Worm (Caenorhabditis elegans) whole organism, young adult: ENCODE data around the gene lron-5.
A peak's percentile ranks its signal among the peaks of the same experiment; 100 is the strongest.

Source experiments
- B0019.2 ChIP-seq: fragments of 200-800 bp; sonication (Bioruptor generic); conservative IDR thresholded peaks from 2 replicates; pipeline ENCODE4 v1.3.6; 2022; ENCODE audit warnings: missing genetic modification reagents, missing genetic modification characterization, missing compliant biosample characterization
- C06A6.2 ChIP-seq: fragments of 200-800 bp; sonication (Bioruptor generic); conservative IDR thresholded peaks from 2 replicates; pipeline ENCODE4 v1.3.6; 2022; ENCODE audit warnings: missing genetic modification characterization, missing compliant biosample characterization
- F39B2.1 ChIP-seq: fragments of 200-800 bp; sonication (Bioruptor generic); IDR thresholded peaks from 2 replicates; pipeline ENCODE4 v1.3.6; 2022; ENCODE audit warnings: missing genetic modification reagents, missing genetic modification characterization, missing compliant biosample characterization
- F49E8.2 ChIP-seq: sonication (generic microtip); optimal IDR thresholded peaks from 3 replicates; lab custom pipeline; 2017; ENCODE audit warnings: missing genetic modification characterization, mild to moderate bottlenecking, missing compliant biosample characterization, antibody characterized with exemption, moderate library complexity; ENCODE audit not compliant: insufficient read depth
- F52B5.7 ChIP-seq: sonication (generic microtip); optimal IDR thresholded peaks from 2 replicates; lab custom pipeline; 2016; ENCODE audit warnings: mild to moderate bottlenecking, missing genetic modification characterization, missing compliant biosample characterization
- F55B11.4 ChIP-seq: sonication (generic microtip); optimal IDR thresholded peaks from 2 replicates; lab custom pipeline; 2016; ENCODE audit warnings: missing compliant biosample characterization, missing genetic modification characterization, borderline replicate concordance; ENCODE audit not compliant: insufficient read depth
- K11D2.4 ChIP-seq: fragments of 200-800 bp; sonication (Bioruptor generic); IDR thresholded peaks from 2 replicates; pipeline ENCODE4 v1.3.6; 2022; ENCODE audit warnings: missing genetic modification reagents, missing genetic modification characterization, missing compliant biosample characterization
- K12H6.12 ChIP-seq: fragments of 200-800 bp; sonication (Bioruptor generic); optimal IDR thresholded peaks from 2 replicates; lab custom pipeline; 2018; ENCODE audit warnings: mild to moderate bottlenecking, missing genetic modification characterization, missing compliant biosample characterization
- Y53F4B.3 ChIP-seq: fragments of 200-800 bp; sonication (Bioruptor generic); IDR thresholded peaks from 2 replicates; pipeline ENCODE4 v1.3.6; 2022; ENCODE audit warnings: missing genetic modification reagents, missing genetic modification characterization, missing compliant biosample characterization
- Y56A3A.18 ChIP-seq: fragments of 200-800 bp; sonication (Bioruptor generic); IDR thresholded peaks from 2 replicates; pipeline ENCODE4 v1.3.6; 2022; ENCODE audit warnings: missing genetic modification reagents, missing genetic modification characterization, missing compliant biosample characterization
- ama-1 ChIP-seq, 3 experiments: fragments of 150-350 bp in 1 of 3; sonication (generic microtip) in 2 of 3; optimal IDR thresholded peaks; 2 replicates each; lab custom pipeline; 2014 to 2018; ENCODE audit warnings: missing biosample characterization in 2 of 3, missing genetic modification characterization in 2 of 3, missing genetic modification reagents in 2 of 3
- aptf-2 ChIP-seq: fragments of 200-800 bp; sonication (Bioruptor generic); conservative IDR thresholded peaks from 2 replicates; pipeline ENCODE4 v1.3.6; 2022; ENCODE audit warnings: missing genetic modification reagents, missing genetic modification characterization, missing compliant biosample characterization
- attf-6 ChIP-seq: fragments of 200-800 bp; sonication (Bioruptor generic); IDR thresholded peaks from 2 replicates; pipeline ENCODE4 v1.3.6; 2022; ENCODE audit warnings: missing genetic modification reagents, missing genetic modification characterization, missing compliant biosample characterization
- ceh-100 ChIP-seq: fragments of 200-800 bp; sonication (Bioruptor generic); IDR thresholded peaks from 2 replicates; pipeline ENCODE4 v1.3.6; 2022; ENCODE audit warnings: missing genetic modification reagents, missing genetic modification characterization, missing compliant biosample characterization
- ceh-27 ChIP-seq: fragments of 200-800 bp; sonication (Bioruptor generic); optimal IDR thresholded peaks from 2 replicates; lab custom pipeline; 2018; ENCODE audit warnings: mild to moderate bottlenecking, missing genetic modification characterization, moderate library complexity, missing compliant biosample characterization
- ceh-79 ChIP-seq: sonication (generic microtip); optimal IDR thresholded peaks from 2 replicates; lab custom pipeline; 2017; ENCODE audit warnings: mild to moderate bottlenecking, missing genetic modification characterization, missing compliant biosample characterization
- ceh-91 ChIP-seq: fragments of 200-800 bp; sonication (Bioruptor generic); IDR thresholded peaks from 2 replicates; pipeline ENCODE4 v1.3.6; 2022; ENCODE audit warnings: missing genetic modification reagents, missing genetic modification characterization, missing compliant biosample characterization
- chd-7 ChIP-seq: sonication (generic microtip); optimal IDR thresholded peaks from 2 replicates; lab custom pipeline; 2016; ENCODE audit warnings: mild to moderate bottlenecking, missing genetic modification characterization, moderate library complexity, missing compliant biosample characterization
- egl-44 ChIP-seq: fragments of 200-800 bp; sonication (Bioruptor generic); IDR thresholded peaks from 2 replicates; pipeline ENCODE4 v1.3.6; 2022; ENCODE audit warnings: missing genetic modification reagents, missing genetic modification characterization, missing compliant biosample characterization
- fkh-3 ChIP-seq: sonication (generic microtip); optimal IDR thresholded peaks from 2 replicates; lab custom pipeline; 2016; ENCODE audit warnings: mild to moderate bottlenecking, missing genetic modification characterization, missing compliant biosample characterization
- hlh-26 ChIP-seq: fragments of 200-800 bp; sonication (Bioruptor generic); conservative IDR thresholded peaks from 2 replicates; pipeline ENCODE4 v1.3.6; 2022; ENCODE audit warnings: missing genetic modification reagents, missing genetic modification characterization, missing compliant biosample characterization
- hmg-20 ChIP-seq: fragments of 200-800 bp; sonication (Bioruptor generic); IDR thresholded peaks from 2 replicates; pipeline ENCODE4 v1.3.6; 2022; ENCODE audit warnings: missing genetic modification reagents, missing genetic modification characterization, missing compliant biosample characterization
- let-526 ChIP-seq: fragments of 200-800 bp; sonication (Bioruptor generic); IDR thresholded peaks from 2 replicates; pipeline ENCODE4 v1.3.6; 2022; ENCODE audit warnings: missing genetic modification reagents, missing genetic modification characterization, missing compliant biosample characterization
- lin-35 ChIP-seq, 3 experiments: fragments of 150-350 bp in 2 of 3; sonication (generic microtip) in 1 of 3; optimal IDR thresholded peaks; 2 replicates each; lab custom pipeline; 2014 to 2018; ENCODE audit warnings: missing biosample characterization in 3 of 3, missing genetic modification characterization in 3 of 3, missing genetic modification reagents in 3 of 3
- lin-40 ChIP-seq: sonication (generic microtip); optimal IDR thresholded peaks from 2 replicates; lab custom pipeline; 2016; ENCODE audit warnings: missing genetic modification characterization, mild to moderate bottlenecking, missing compliant biosample characterization, missing genotype, missing genetic modification reagents
- lin-54 ChIP-seq: fragments of 200-800 bp; sonication (Bioruptor generic); optimal IDR thresholded peaks from 2 replicates; lab custom pipeline; 2018; ENCODE audit warnings: mild to moderate bottlenecking, missing genetic modification characterization, missing compliant biosample characterization
- lsl-1 ChIP-seq: fragments of 200-800 bp; sonication (Bioruptor generic); optimal IDR thresholded peaks from 2 replicates; lab custom pipeline; 2018; ENCODE audit warnings: mild to moderate bottlenecking, missing genetic modification characterization, moderate library complexity, missing compliant biosample characterization
- madf-10 ChIP-seq: sonication (generic microtip); optimal IDR thresholded peaks from 2 replicates; lab custom pipeline; 2016; ENCODE audit warnings: mild to moderate bottlenecking, missing genetic modification characterization, missing compliant biosample characterization
- madf-3 ChIP-seq: fragments of 200-800 bp; sonication (Bioruptor generic); IDR thresholded peaks from 2 replicates; pipeline ENCODE4 v1.3.6; 2022; ENCODE audit warnings: missing genetic modification reagents, missing genetic modification characterization, missing compliant biosample characterization
- mcd-1 ChIP-seq: fragments of 200-800 bp; sonication (Bioruptor generic); IDR thresholded peaks from 2 replicates; pipeline ENCODE4 v1.3.6; 2022; ENCODE audit warnings: missing genetic modification reagents, missing genetic modification characterization, missing compliant biosample characterization
- nfya-1 ChIP-seq: sonication (generic microtip); optimal IDR thresholded peaks from 2 replicates; lab custom pipeline; 2017; ENCODE audit warnings: antibody characterized with exemption, missing compliant biosample characterization, missing genetic modification characterization, borderline replicate concordance; ENCODE audit not compliant: insufficient read depth
- nfyb-1 ChIP-seq: fragments of 200-800 bp; sonication (Bioruptor generic); IDR thresholded peaks from 2 replicates; pipeline ENCODE4 v1.3.6; 2022; ENCODE audit warnings: missing genetic modification reagents, missing genetic modification characterization, missing compliant biosample characterization
- nhr-120 ChIP-seq: fragments of 200-800 bp; sonication (Bioruptor generic); IDR thresholded peaks from 2 replicates; pipeline ENCODE4 v1.3.6; 2022; ENCODE audit warnings: missing genetic modification characterization, missing compliant biosample characterization
- nhr-179 ChIP-seq: sonication (generic microtip); optimal IDR thresholded peaks from 2 replicates; lab custom pipeline; 2016; ENCODE audit warnings: mild to moderate bottlenecking, missing genetic modification characterization, missing compliant biosample characterization
- nhr-27 ChIP-seq: fragments of 200-800 bp; sonication (Bioruptor generic); optimal IDR thresholded peaks from 2 replicates; lab custom pipeline; 2018; ENCODE audit warnings: mild to moderate bottlenecking, missing genetic modification characterization, moderate library complexity, missing compliant biosample characterization
- nhr-80 ChIP-seq: sonication (generic microtip); optimal IDR thresholded peaks from 2 replicates; lab custom pipeline; 2016; ENCODE audit warnings: missing genetic modification characterization, missing compliant biosample characterization
- nhr-90 ChIP-seq: sonication (generic microtip); optimal IDR thresholded peaks from 2 replicates; lab custom pipeline; 2016; ENCODE audit warnings: missing genotype, mild to moderate bottlenecking, missing genetic modification characterization, missing compliant biosample characterization
- rec-8 ChIP-seq, 2 experiments: sonication (generic microtip); optimal IDR thresholded peaks; 2 replicates each; lab custom pipeline; 2016; ENCODE audit warnings: mild to moderate bottlenecking in 2 of 2, missing genetic modification characterization in 2 of 2, missing genetic modification reagents in 2 of 2, missing genotype in 2 of 2, missing biosample characterization in 1 of 2, missing compliant biosample characterization in 1 of 2, moderate library complexity in 1 of 2
- rpc-1 ChIP-seq, 2 experiments: fragments of 150-350 bp in 1 of 2; sonication (generic microtip) in 1 of 2; optimal IDR thresholded peaks; 2 replicates each; lab custom pipeline; 2014 to 2018; ENCODE audit warnings: missing biosample characterization in 1 of 2, missing genetic modification characterization in 1 of 2, missing genetic modification reagents in 1 of 2, missing genotype in 1 of 2
- sdz-38 ChIP-seq: sonication (generic microtip); optimal IDR thresholded peaks from 2 replicates; lab custom pipeline; 2016; ENCODE audit warnings: missing genotype, missing genetic modification characterization, missing compliant biosample characterization
- sea-2 ChIP-seq: fragments of 200-800 bp; sonication (Bioruptor generic); IDR thresholded peaks from 2 replicates; pipeline ENCODE4 v1.3.6; 2022; ENCODE audit warnings: missing genetic modification characterization, missing compliant biosample characterization
- snpc-1.1 ChIP-seq: sonication (generic microtip); optimal IDR thresholded peaks from 2 replicates; lab custom pipeline; 2017; ENCODE audit warnings: missing genetic modification characterization, mild to moderate bottlenecking, missing compliant biosample characterization, antibody characterized with exemption, moderate library complexity, missing genotype, missing genetic modification reagents; ENCODE audit not compliant: insufficient read depth
- tbx-9 ChIP-seq: sonication (generic microtip); optimal IDR thresholded peaks from 2 replicates; lab custom pipeline; 2016; ENCODE audit warnings: borderline replicate concordance, missing genetic modification characterization, inconsistent platforms, missing compliant biosample characterization
- tlf-1 ChIP-seq: fragments of 200-800 bp; sonication (Bioruptor generic); optimal IDR thresholded peaks from 2 replicates; lab custom pipeline; 2018; ENCODE audit warnings: mild to moderate bottlenecking, missing genetic modification characterization, missing compliant biosample characterization
- zfh-2 ChIP-seq: fragments of 200-800 bp; sonication (Bioruptor generic); conservative IDR thresholded peaks from 2 replicates; pipeline ENCODE4 v1.3.6; 2022; ENCODE audit warnings: missing genetic modification reagents, missing genetic modification characterization, missing compliant biosample characterization
- ztf-22 ChIP-seq: fragments of 200-800 bp; sonication (Bioruptor generic); optimal IDR thresholded peaks from 2 replicates; lab custom pipeline; 2018; ENCODE audit warnings: mild to moderate bottlenecking, missing genetic modification characterization, moderate library complexity, missing compliant biosample characterization

The lron-5 gene

DNA sequence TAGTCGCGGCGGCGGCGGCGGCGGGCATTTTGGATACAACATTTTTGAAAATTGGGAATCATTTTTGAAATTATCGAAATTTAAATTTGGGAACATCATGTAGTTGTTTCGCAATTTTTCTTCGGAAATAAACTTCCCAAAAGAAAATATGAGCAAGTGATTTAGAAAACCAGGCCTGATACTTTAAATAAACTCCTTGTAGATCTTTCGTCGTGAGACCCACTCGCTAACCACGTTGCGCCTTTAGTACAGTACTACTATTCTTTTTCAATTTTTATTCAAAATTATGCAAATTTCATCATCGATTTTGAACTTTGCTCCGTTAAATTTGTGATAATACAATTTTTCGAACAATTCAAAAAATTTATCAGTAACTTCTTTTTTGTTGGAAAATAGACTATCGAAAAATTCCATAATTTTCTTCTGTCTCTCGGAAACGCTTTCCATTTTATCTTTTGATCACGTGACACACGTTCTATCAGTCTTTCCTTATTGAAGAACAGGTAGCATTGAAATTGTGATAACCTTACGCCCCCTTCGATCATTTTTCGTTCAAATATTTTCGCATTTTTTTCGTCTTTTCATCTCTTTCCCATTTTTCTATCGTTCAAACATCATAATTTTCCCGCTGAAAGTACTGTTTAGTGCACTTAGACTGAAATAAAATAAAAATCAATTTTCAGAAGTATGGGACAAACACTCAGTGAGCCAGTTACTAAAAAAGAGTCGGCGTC, 27.1 kb downstream of the lron-5 start, which contains the start of gene ppm-2 (continued):
- no peak for TF ChIP-seq sea-2
- 0 out of 2 replicates have a peak, but pooled peaks have one; percentile 59 for TF ChIP-seq aptf-2 (GFP tag; lab: Robert Waterston, UW)
- no peak for TF ChIP-seq madf-10
- TF ChIP-seq fkh-3 = no peak
- no peak for TF ChIP-seq snpc-1.1
- no peak for TF ChIP-seq tlf-1 (GFP tag; lab: Kevin White, UChicago)
- TF ChIP-seq ceh-91 (GFP tag; lab: Robert Waterston, UW) = peak; percentile 87
- no peak; the same call in 1 of the 2 replicates for TF ChIP-seq Y56A3A.18 (GFP tag; lab: Robert Waterston, UW)
- TF ChIP-seq nhr-80 (tag; lab: Kevin White, UChicago) = peak; percentile 31
- no peak for TF ChIP-seq K12H6.12 (tag; lab: Kevin White, UChicago)
- no peak for TF ChIP-seq lin-35 (GFP tag; optimal IDR thresholded peaks at IDR 0.05; lab: Kevin White, UChicago)
- TF ChIP-seq hmg-20 (GFP tag; lab: Robert Waterston, UW) = no peak
- no peak for TF ChIP-seq K11D2.4 (GFP tag; lab: Robert Waterston, UW)
- TF ChIP-seq egl-44 (GFP tag; lab: Robert Waterston, UW) = no peak
- TF ChIP-seq zfh-2 (GFP tag; lab: Robert Waterston, UW) = no peak
- TF ChIP-seq lin-40 (tag; lab: Kevin White, UChicago) = no peak
- TF ChIP-seq F52B5.7 = no peak
- no peak for TF ChIP-seq ztf-22 (GFP tag; lab: Kevin White, UChicago)
- no peak for TF ChIP-seq nhr-27 (tag; lab: Kevin White, UChicago)
- no peak for TF ChIP-seq F55B11.4
- no peak for TF ChIP-seq nhr-120 (GFP tag; lab: Robert Waterston, UW)
- no peak for TF ChIP-seq rpc-1 (optimal IDR thresholded peaks at IDR 0.05; lab: Kevin White, UChicago)
- no peak for TF ChIP-seq rpc-1 (tag; optimal IDR thresholded peaks at IDR 0.05; lab: Kevin White, UChicago)
- no peak for TF ChIP-seq ceh-79 (tag; lab: Kevin White, UChicago)
- no peak for TF ChIP-seq ama-1 (optimal IDR thresholded peaks at IDR 0.05; lab: Kevin White, UChicago)
- TF ChIP-seq ama-1 (GFP tag; optimal IDR thresholded peaks at IDR 0.05; lab: Kevin White, UChicago) = no peak
- no peak for TF ChIP-seq nfya-1 (tag; lab: Kevin White, UChicago)
- TF ChIP-seq madf-3 = 0 out of 2 replicates have a peak, but pooled peaks have one; percentile 2
- TF ChIP-seq tbx-9 (tag; lab: Kevin White, UChicago) = no peak
- TF ChIP-seq mcd-1 (GFP tag; lab: Robert Waterston, UW) = 0 out of 2 replicates have a peak, but pooled peaks have one; percentile 13
- no peak for TF ChIP-seq hlh-26
- TF ChIP-seq lsl-1 (GFP tag; lab: Kevin White, UChicago) = peak; percentile 99
- no peak for TF ChIP-seq rec-8 (tag; optimal IDR thresholded peaks at IDR 0.05; lab: Kevin White, UChicago)
- TF ChIP-seq F49E8.2 = peak; percentile 87
- no peak for TF ChIP-seq F39B2.1 (GFP tag; lab: Robert Waterston, UW)
- no peak for TF ChIP-seq ceh-100 (GFP tag; lab: Robert Waterston, UW)
- TF ChIP-seq Y53F4B.3 (GFP tag; lab: Robert Waterston, UW) = 0 out of 2 replicates have a peak, but pooled peaks have one; percentile 10
- no peak for TF ChIP-seq nhr-179
- no peak for TF ChIP-seq C06A6.2
- no peak for TF ChIP-seq nfyb-1 (GFP tag; lab: Robert Waterston, UW)
- TF ChIP-seq chd-7 (tag; lab: Kevin White, UChicago) = no peak
- 0 out of 2 replicates have a peak, but pooled peaks have one; percentile 35 for TF ChIP-seq let-526
- no peak for TF ChIP-seq attf-6 (GFP tag; lab: Robert Waterston, UW)
- TF ChIP-seq sdz-38 (tag; lab: Kevin White, UChicago) = no peak
- peak; percentile 1 for TF ChIP-seq lin-54 (GFP tag; lab: Kevin White, UChicago)
- no peak for TF ChIP-seq nhr-90 (tag; lab: Kevin White, UChicago)
- no peak for TF ChIP-seq B0019.2 (GFP tag; lab: Robert Waterston, UW)
- no peak for TF ChIP-seq ceh-27 (GFP tag; lab: Kevin White, UChicago)
